Fruit fly (Drosophila melanogaster) whole organism, prepupa: ENCODE data around the gene CG11977.

ENCODE experiments used
- Blimp-1 ChIP-seq: fragments of 200-800 bp; sonication (Bioruptor generic); optimal IDR thresholded peaks from 3 replicates; lab custom pipeline; 2017; ENCODE audit warnings: missing biosample characterization, missing genetic modification characterization, mild to moderate bottlenecking, moderate library complexity, missing genetic modification reagents
- CG10631 ChIP-seq: fragments of 200-800 bp; sonication (Bioruptor generic); optimal IDR thresholded peaks from 2 replicates; lab custom pipeline; 2016; ENCODE audit warnings: missing biosample characterization, missing genetic modification characterization
- CG10669 ChIP-seq: fragments of 200-800 bp; sonication (Bioruptor generic); optimal IDR thresholded peaks from 3 replicates; lab custom pipeline; 2018; ENCODE audit warnings: missing biosample characterization, mild to moderate bottlenecking, missing genetic modification characterization, moderate library complexity
- CG11294 ChIP-seq: fragments of 200-800 bp; sonication (Bioruptor generic); IDR thresholded peaks from 2 replicates; pipeline ENCODE4 v1.3.6; 2022; ENCODE audit warnings: missing biosample characterization, missing genetic modification characterization
- CG11762 ChIP-seq: fragments of 200-800 bp; sonication (Bioruptor generic); optimal IDR thresholded peaks from 3 replicates; lab custom pipeline; 2016; ENCODE audit warnings: missing biosample characterization, missing genetic modification characterization; ENCODE audit not compliant: insufficient read depth
- CG11902 ChIP-seq: fragments of 200-800 bp; sonication (Bioruptor generic); optimal IDR thresholded peaks from 3 replicates; lab custom pipeline; 2016; ENCODE audit warnings: missing biosample characterization, missing genetic modification characterization
- CG16779 ChIP-seq: fragments of 200-800 bp; sonication (Bioruptor generic); optimal IDR thresholded peaks from 3 replicates; lab custom pipeline; 2017; ENCODE audit warnings: missing biosample characterization, mild to moderate bottlenecking, missing genetic modification characterization
- CG3032 ChIP-seq: fragments of 200-800 bp; optimal IDR thresholded peaks from 2 replicates; lab custom pipeline; 2019; ENCODE audit warnings: missing biosample characterization, mild to moderate bottlenecking, missing genetic modification characterization, moderate library complexity
- CG32006 ChIP-seq: fragments of 200-800 bp; sonication (Bioruptor generic); optimal IDR thresholded peaks from 3 replicates; lab custom pipeline; 2017; ENCODE audit warnings: missing biosample characterization, mild to moderate bottlenecking, missing genetic modification characterization
- CG34406 ChIP-seq: fragments of 200-800 bp; sonication (Bioruptor generic); optimal IDR thresholded peaks from 3 replicates; lab custom pipeline; 2016; ENCODE audit warnings: missing biosample characterization, missing genetic modification characterization
- CG3919 ChIP-seq: fragments of 200-800 bp; sonication (Bioruptor generic); optimal IDR thresholded peaks from 3 replicates; lab custom pipeline; 2016; ENCODE audit warnings: missing biosample characterization, missing genetic modification characterization
- CG4318 ChIP-seq: fragments of 200-800 bp; sonication (Bioruptor generic); optimal IDR thresholded peaks from 3 replicates; lab custom pipeline; 2017; ENCODE audit warnings: missing biosample characterization, mild to moderate bottlenecking, missing genetic modification characterization
- CG6276 ChIP-seq: fragments of 200-800 bp; sonication (Bioruptor generic); optimal IDR thresholded peaks from 2 replicates; lab custom pipeline; 2017; ENCODE audit warnings: missing biosample characterization, mild to moderate bottlenecking, missing genetic modification characterization
- CG6792 ChIP-seq: fragments of 200-800 bp; sonication (Bioruptor generic); optimal IDR thresholded peaks from 3 replicates; lab custom pipeline; 2016; ENCODE audit warnings: missing biosample characterization, missing genetic modification characterization
- CG6808 ChIP-seq: fragments of 200-800 bp; sonication (Bioruptor generic); optimal IDR thresholded peaks from 3 replicates; lab custom pipeline; 2017; ENCODE audit warnings: missing biosample characterization, missing genetic modification characterization, mild to moderate bottlenecking, moderate library complexity, missing genetic modification reagents
- CG6854 ChIP-seq: fragments of 200-800 bp; sonication (Bioruptor generic); optimal IDR thresholded peaks from 2 replicates; lab custom pipeline; 2017; ENCODE audit warnings: missing biosample characterization, mild to moderate bottlenecking, missing genetic modification characterization
- CG7368 ChIP-seq: fragments of 200-800 bp; sonication (Bioruptor generic); optimal IDR thresholded peaks from 3 replicates; lab custom pipeline; 2016; ENCODE audit warnings: missing biosample characterization, missing genetic modification characterization
- CG8319 ChIP-seq: fragments of 200-800 bp; sonication (Bioruptor generic); optimal IDR thresholded peaks from 3 replicates; lab custom pipeline; 2016; ENCODE audit warnings: missing biosample characterization, missing genetic modification characterization
- CG8632 ChIP-seq: fragments of 200-800 bp; sonication (Bioruptor generic); optimal IDR thresholded peaks from 3 replicates; lab custom pipeline; 2016; ENCODE audit warnings: missing biosample characterization, missing genetic modification characterization
- CG9139 ChIP-seq: fragments of 200-800 bp; sonication (Bioruptor generic); optimal IDR thresholded peaks from 3 replicates; lab custom pipeline; 2017; ENCODE audit warnings: missing biosample characterization, mild to moderate bottlenecking, missing genetic modification characterization
- Eip75B ChIP-seq: fragments of 200-800 bp; sonication (Bioruptor generic); optimal IDR thresholded peaks from 3 replicates; lab custom pipeline; 2016; ENCODE audit warnings: missing biosample characterization, missing genetic modification characterization
- Eip78C ChIP-seq: fragments of 200-800 bp; sonication (Bioruptor generic); peaks from one replicate; lab custom pipeline; 2016; ENCODE audit warnings: missing biosample characterization, missing genetic modification characterization
- Ets21C ChIP-seq: fragments of 200-800 bp; sonication (Bioruptor generic); optimal IDR thresholded peaks from 3 replicates; lab custom pipeline; 2016; ENCODE audit warnings: missing biosample characterization, missing genetic modification characterization
- Ets96B ChIP-seq: fragments of 200-800 bp; optimal IDR thresholded peaks from 2 replicates; lab custom pipeline; 2019; ENCODE audit warnings: missing biosample characterization, mild to moderate bottlenecking, missing genetic modification characterization, moderate library complexity
- Gug ChIP-seq: fragments of 200-800 bp; sonication (Bioruptor generic); IDR thresholded peaks from 2 replicates; pipeline ENCODE4 v1.3.6; 2022; ENCODE audit warnings: missing biosample characterization, missing genetic modification characterization
- Hr39 ChIP-seq: fragments of 200-800 bp; sonication (Bioruptor generic); optimal IDR thresholded peaks from 2 replicates; lab custom pipeline; 2016; ENCODE audit warnings: missing biosample characterization, missing genetic modification characterization
- Hr4 ChIP-seq: fragments of 200-800 bp; sonication (Bioruptor generic); optimal IDR thresholded peaks from 3 replicates; lab custom pipeline; 2016; ENCODE audit warnings: missing biosample characterization, missing genetic modification characterization
- Lpt ChIP-seq: fragments of 200-800 bp; sonication (Bioruptor generic); optimal IDR thresholded peaks from 3 replicates; lab custom pipeline; 2016; ENCODE audit warnings: missing biosample characterization, missing genetic modification characterization
- Met ChIP-seq: fragments of 200-800 bp; sonication (Bioruptor generic); optimal IDR thresholded peaks from 3 replicates; lab custom pipeline; 2016; ENCODE audit warnings: missing biosample characterization, missing genetic modification characterization
- OdsH ChIP-seq: fragments of 200-800 bp; sonication (Bioruptor generic); optimal IDR thresholded peaks from 3 replicates; lab custom pipeline; 2016; ENCODE audit warnings: missing biosample characterization, missing genetic modification characterization
- Smox ChIP-seq: fragments of 200-800 bp; sonication (Bioruptor generic); optimal IDR thresholded peaks from 3 replicates; lab custom pipeline; 2016; ENCODE audit warnings: missing biosample characterization, missing genetic modification characterization
- Sox102F ChIP-seq: fragments of 200-800 bp; sonication (Bioruptor generic); optimal IDR thresholded peaks from 2 replicates; lab custom pipeline; 2016; ENCODE audit warnings: missing biosample characterization, mild to moderate bottlenecking, missing genetic modification characterization
- achi ChIP-seq: fragments of 200-800 bp; sonication (Bioruptor generic); optimal IDR thresholded peaks from 3 replicates; lab custom pipeline; 2016; ENCODE audit warnings: missing biosample characterization, missing genetic modification characterization
- acj6 ChIP-seq: fragments of 200-800 bp; sonication (Bioruptor generic); optimal IDR thresholded peaks from 3 replicates; lab custom pipeline; 2016; ENCODE audit warnings: missing biosample characterization, missing genetic modification characterization
- cyc ChIP-seq: fragments of 200-800 bp; sonication (Bioruptor generic); optimal IDR thresholded peaks from 3 replicates; lab custom pipeline; 2016; ENCODE audit warnings: missing biosample characterization, missing genetic modification characterization
- dsx ChIP-seq: fragments of 200-800 bp; optimal IDR thresholded peaks from 3 replicates; lab custom pipeline; 2019; ENCODE audit warnings: missing biosample characterization, mild to moderate bottlenecking, missing genetic modification characterization, moderate library complexity; ENCODE audit not compliant: poor library complexity, severe bottlenecking
- eg ChIP-seq: fragments of 200-800 bp; sonication (Bioruptor generic); IDR thresholded peaks from 3 replicates; pipeline ENCODE4 v1.3.6; 2022; ENCODE audit warnings: missing biosample characterization, missing genetic modification characterization
- esn ChIP-seq: fragments of 200-800 bp; sonication (Bioruptor generic); optimal IDR thresholded peaks from 2 replicates; lab custom pipeline; 2016; ENCODE audit warnings: missing biosample characterization, mild to moderate bottlenecking, missing genetic modification characterization, moderate library complexity
- fd59A ChIP-seq: fragments of 200-800 bp; sonication (Bioruptor generic); optimal IDR thresholded peaks from 2 replicates; lab custom pipeline; 2017; ENCODE audit warnings: missing biosample characterization, mild to moderate bottlenecking, missing genetic modification characterization, missing genetic modification reagents
- fd85E ChIP-seq: fragments of 200-800 bp; sonication (Bioruptor generic); optimal IDR thresholded peaks from 3 replicates; lab custom pipeline; 2016; ENCODE audit warnings: missing biosample characterization, missing genetic modification characterization
- fkh ChIP-seq: fragments of 200-800 bp; sonication (Bioruptor generic); optimal IDR thresholded peaks from 3 replicates; lab custom pipeline; 2017; ENCODE audit warnings: missing biosample characterization, mild to moderate bottlenecking, missing genetic modification characterization, moderate library complexity
- lz ChIP-seq: fragments of 200-800 bp; sonication (Bioruptor generic); optimal IDR thresholded peaks from 3 replicates; lab custom pipeline; 2016; ENCODE audit warnings: missing biosample characterization, missing genetic modification characterization
- salr ChIP-seq, 2 experiments: fragments of 200-800 bp; sonication (Bioruptor generic); optimal IDR thresholded peaks; 3 replicates each; lab custom pipeline; 2016 to 2018; ENCODE audit warnings: missing biosample characterization in 2 of 2, missing genetic modification characterization in 2 of 2, mild to moderate bottlenecking in 1 of 2
- spab ChIP-seq: fragments of 200-800 bp; sonication (Bioruptor generic); optimal IDR thresholded peaks from 2 replicates; lab custom pipeline; 2017; ENCODE audit warnings: missing biosample characterization, mild to moderate bottlenecking, missing genetic modification characterization, missing genetic modification reagents
- svp ChIP-seq: fragments of 200-800 bp; sonication (Bioruptor generic); peaks from one replicate; lab custom pipeline; 2016; ENCODE audit warnings: missing biosample characterization, missing genetic modification characterization
- topi ChIP-seq: fragments of 200-800 bp; sonication (Bioruptor generic); optimal IDR thresholded peaks from 3 replicates; lab custom pipeline; 2016; ENCODE audit warnings: missing biosample characterization, missing genetic modification characterization
- vri ChIP-seq: fragments of 200-800 bp; sonication (Bioruptor generic); optimal IDR thresholded peaks from 3 replicates; lab custom pipeline; 2016; ENCODE audit warnings: missing biosample characterization, mild to moderate bottlenecking, missing genetic modification characterization

The CG11977 gene

DNA sequence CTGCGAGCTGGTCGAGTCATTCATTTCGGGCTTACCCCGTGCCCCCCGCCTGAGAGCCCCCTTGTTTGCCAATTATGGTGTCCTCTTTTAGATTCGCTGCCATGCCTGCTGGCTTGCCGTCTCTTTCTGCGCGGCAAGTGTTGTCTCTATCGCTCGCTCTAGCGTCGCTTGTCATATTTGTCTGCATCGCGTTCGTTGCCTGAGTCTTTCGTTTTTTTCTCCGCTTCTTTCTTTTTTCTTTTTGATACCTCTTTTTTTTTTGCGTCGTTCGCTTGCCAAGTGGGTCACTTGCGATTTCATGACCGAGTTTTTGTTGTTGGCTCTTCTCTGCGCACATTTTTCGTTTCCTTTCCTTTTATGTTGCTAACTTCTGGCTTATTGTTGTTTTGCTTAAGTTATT is 25.7 kb upstream of the CG11977 start (continued):
- no peak for TF ChIP-seq Hr39 (GFP tag; lab: Kevin White, UChicago)
- TF ChIP-seq lz: no peak
- no peak for TF ChIP-seq Gug (GFP tag; lab: Robert Waterston, UW)
- no peak for TF ChIP-seq esn
- TF ChIP-seq CG16779 (tag; lab: Kevin White, UChicago): peak; percentile 50
- no peak for TF ChIP-seq cyc (GFP tag; lab: Kevin White, UChicago)
- peak; percentile 41 for TF ChIP-seq CG32006 (GFP tag; lab: Kevin White, UChicago)
- TF ChIP-seq Ets96B (tag; lab: Kevin White, UChicago): peak; percentile 12
- no peak for TF ChIP-seq CG6792
- peak; percentile 73 for TF ChIP-seq CG6276 (GFP tag; lab: Kevin White, UChicago)
- peak; percentile 89 for TF ChIP-seq Blimp-1 (GFP tag; lab: Kevin White, UChicago)
- TF ChIP-seq Eip78C (GFP tag; lab: Kevin White, UChicago): peak; percentile 65
- TF ChIP-seq CG10669: peak; percentile 2
- peak in 1 of 2 experiments; percentile 39 for TF ChIP-seq salr (GFP tag; optimal IDR thresholded peaks at IDR 0.05; lab: Kevin White, UChicago)
- peak; percentile 13 for TF ChIP-seq CG6854 (GFP tag; lab: Kevin White, UChicago)
- TF ChIP-seq svp (GFP tag; lab: Kevin White, UChicago): no peak
- TF ChIP-seq CG8319 (GFP tag; lab: Kevin White, UChicago): no peak
- TF ChIP-seq CG3919 (GFP tag; lab: Kevin White, UChicago): peak; percentile 2

DNA sequence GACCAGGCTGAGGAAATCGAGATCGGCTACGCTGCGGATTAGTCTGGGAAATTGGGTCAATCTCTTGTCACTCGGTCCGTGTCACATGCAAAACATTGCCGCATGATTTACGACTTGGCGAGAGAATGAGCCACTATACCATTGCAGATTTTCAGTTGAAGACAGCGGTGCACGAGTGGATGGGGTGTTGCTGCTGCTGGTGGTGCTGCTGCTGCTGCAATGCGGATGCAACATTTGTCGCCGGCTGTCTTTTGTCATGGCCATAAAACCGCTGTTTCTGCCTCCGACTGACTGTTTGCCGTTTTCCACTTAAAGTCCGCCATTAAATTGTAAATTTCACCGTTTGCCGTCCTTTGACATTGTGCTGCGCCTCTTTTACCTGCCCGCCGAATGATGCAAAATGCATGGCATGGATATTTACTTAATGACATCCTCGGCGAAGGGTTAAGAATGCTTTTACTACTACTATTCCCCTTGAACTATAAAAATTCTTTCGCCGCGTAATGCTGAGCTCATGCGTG is 21.4 kb upstream of the CG11977 start:
- TF ChIP-seq Met (no peak), Eip75B (GFP tag; lab: Kevin White, UChicago) (no peak), cyc (GFP tag; lab: Kevin White, UChicago) (no peak), CG3032 (tag; lab: Kevin White, UChicago) (no peak), CG7368 (GFP tag; lab: Kevin White, UChicago) (no peak), dsx (no peak), fd85E (no peak), Eip78C (GFP tag; lab: Kevin White, UChicago) (no peak), CG11902 (no peak)

DNA sequence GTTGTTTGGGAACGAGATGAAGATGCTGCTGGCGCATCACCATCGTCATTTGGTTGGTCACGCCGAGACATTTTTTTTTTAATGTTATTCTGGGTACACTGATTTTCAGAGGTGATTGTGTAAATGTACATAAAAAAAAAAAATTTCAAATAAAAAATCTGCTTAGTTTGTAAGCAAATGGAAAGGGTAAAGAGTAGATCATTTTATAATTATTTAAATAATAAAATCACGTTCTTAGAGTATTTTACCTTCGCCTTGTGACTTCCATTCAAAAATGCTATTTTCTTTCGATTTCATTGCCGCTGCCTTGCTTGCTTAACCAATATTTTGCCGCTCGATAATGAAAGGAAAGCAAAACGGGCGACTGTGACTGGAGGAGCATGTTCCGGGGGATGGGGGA is 18.7 kb upstream of the CG11977 start:
- peak; percentile 16 for TF ChIP-seq fd59A (GFP tag; lab: Kevin White, UChicago)
- peak; percentile 84 for TF ChIP-seq CG8632
- peak; percentile 37 for TF ChIP-seq CG3032 (tag; lab: Kevin White, UChicago)
- no peak for TF ChIP-seq CG4318 (GFP tag; lab: Kevin White, UChicago)
- no peak for TF ChIP-seq CG6276 (GFP tag; lab: Kevin White, UChicago)
- peak; percentile 93 for TF ChIP-seq svp (GFP tag; lab: Kevin White, UChicago)
- peak; percentile 63 for TF ChIP-seq CG3919 (GFP tag; lab: Kevin White, UChicago)
- TF ChIP-seq Lpt (GFP tag; lab: Kevin White, UChicago): no peak
- peak; percentile 78 for TF ChIP-seq acj6 (GFP tag; lab: Kevin White, UChicago)
- TF ChIP-seq Ets21C: peak; percentile 69
- TF ChIP-seq CG6808 (GFP tag; lab: Kevin White, UChicago): peak; percentile 51
- peak; percentile 25 for TF ChIP-seq CG9139 (GFP tag; lab: Kevin White, UChicago)
- TF ChIP-seq spab (GFP tag; lab: Kevin White, UChicago): peak; percentile 49
- peak; percentile 70 for TF ChIP-seq CG10631
- peak; percentile 86 for TF ChIP-seq Smox (GFP tag; lab: Kevin White, UChicago)
- TF ChIP-seq Met: peak; percentile 84
- peak; percentile 42 for TF ChIP-seq CG11762 (GFP tag; lab: Kevin White, UChicago)
- no peak for TF ChIP-seq vri
- TF ChIP-seq eg (GFP tag; lab: Robert Waterston, UW): peak; percentile 56; the same call in 1 of the 3 replicates
- TF ChIP-seq Sox102F (GFP tag; lab: Kevin White, UChicago): peak; percentile 68
- peak; percentile 73 for TF ChIP-seq OdsH
- peak; percentile 64 for TF ChIP-seq Hr39 (GFP tag; lab: Kevin White, UChicago)
- TF ChIP-seq CG11294: no peak
- TF ChIP-seq fd85E: peak; percentile 40
- TF ChIP-seq dsx: no peak
- TF ChIP-seq topi (GFP tag; lab: Kevin White, UChicago): peak; percentile 84
- TF ChIP-seq achi: peak; percentile 76
- no peak for TF ChIP-seq fkh
- peak; percentile 90 for TF ChIP-seq CG34406 (GFP tag; lab: Kevin White, UChicago)
- TF ChIP-seq CG7368 (GFP tag; lab: Kevin White, UChicago): peak; percentile 30
- TF ChIP-seq lz: peak; percentile 78
- peak; percentile 25 for TF ChIP-seq Hr4 (GFP tag; lab: Kevin White, UChicago)
- TF ChIP-seq CG11902: peak; percentile 79
